Worm (Caenorhabditis elegans) whole organism, L4/young adult: ENCODE results near the gene pes-10.

ENCODE experiments used
- W03F9.2 ChIP-seq: fragments of 150-350 bp; optimal IDR thresholded peaks from 2 replicates; lab custom pipeline; 2014; ENCODE audit warnings: missing biosample characterization, missing genetic modification characterization
- him-1 ChIP-seq: sonication (generic microtip); optimal IDR thresholded peaks from 2 replicates; lab custom pipeline; 2016; ENCODE audit warnings: missing genotype, missing genetic modification reagents, missing genetic modification characterization, missing compliant biosample characterization

DNA sequence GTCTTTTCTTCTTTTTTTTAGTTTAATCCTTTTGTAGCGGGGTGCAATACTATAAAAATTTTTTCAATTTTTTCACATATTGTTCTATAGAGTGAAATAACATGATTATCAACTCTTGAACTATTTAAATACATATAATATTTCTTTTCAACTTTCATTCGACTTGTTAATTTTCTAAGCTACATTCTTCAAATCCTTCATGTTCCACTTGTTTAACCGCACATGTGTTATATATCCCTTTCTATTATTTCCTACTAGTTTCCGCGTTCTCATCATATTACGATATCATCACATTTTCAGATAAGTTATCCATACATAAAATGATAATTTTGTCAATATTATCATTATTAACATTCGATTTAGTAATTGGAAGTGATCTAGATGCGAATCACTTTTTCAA is 8.3 kb upstream of the pes-10 start, which contains the start of gene Y46G5A.29:
- TF ChIP-seq him-1 (tag; lab: Kevin White, UChicago) = no peak
- TF ChIP-seq W03F9.2 = no peak
